Fruit fly (Drosophila melanogaster): ENCODE data around the gene CG31955.

The CG31955 gene

DNA sequence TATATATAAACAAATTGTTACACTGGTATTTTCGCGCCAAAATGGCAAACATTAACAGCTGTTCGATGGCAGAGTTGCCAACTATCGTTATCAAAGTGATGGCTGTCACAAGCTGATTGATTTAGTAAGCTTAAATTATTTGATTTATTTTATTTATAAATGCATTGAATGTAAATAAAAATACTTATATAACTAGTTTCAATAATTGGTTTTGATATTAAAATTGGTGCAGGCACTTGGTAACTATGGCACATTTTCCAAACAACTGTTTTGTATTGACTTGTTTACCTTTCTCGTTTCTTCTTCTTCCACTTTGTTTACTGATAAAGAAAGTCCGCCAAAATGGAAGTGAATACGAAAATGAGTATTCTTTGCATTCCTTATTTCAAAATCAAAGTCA lies 1.2 kb downstream of the CG31955 start, which contains the start of gene cutlet:
TSS of gene cutlet (minus strand) at position 84 of the 400 bp plus-strand sequence.
- TF ChIP-seq HLH106 (tag; optimal IDR thresholded peaks at IDR 0.05): peak; percentile 28
- TF ChIP-seq sv (GFP tag; optimal IDR thresholded peaks at IDR 0.05): no peak
- no peak for TF ChIP-seq usp (GFP tag; optimal IDR thresholded peaks at IDR 0.05)
- no peak for TF ChIP-seq N (GFP tag; optimal IDR thresholded peaks at IDR 0.05)
- no peak for TF ChIP-seq sage (GFP tag; optimal IDR thresholded peaks at IDR 0.05)
- no peak for TF ChIP-seq CrebA (GFP tag; optimal IDR thresholded peaks at IDR 0.05; ENCODE audit: borderline replicate concordance)
- TF ChIP-seq Dif (GFP tag; optimal IDR thresholded peaks at IDR 0.05; ENCODE audit: partially characterized antibody): peak; percentile 41
- no peak for TF ChIP-seq Jra (GFP tag; optimal IDR thresholded peaks at IDR 0.05)
- TF ChIP-seq dl (GFP tag; optimal IDR thresholded peaks at IDR 0.05; ENCODE audit: insufficient read depth in 1 of 2, partially characterized antibody in 2 of 2): no peak
- peak in 1 of 2 experiments; percentile 16 for TF ChIP-seq foxo (GFP tag; optimal IDR thresholded peaks at IDR 0.05)
- peak; percentile 10 for TF ChIP-seq h (GFP tag; optimal IDR thresholded peaks at IDR 0.05)
- TF ChIP-seq rgr (GFP tag; optimal IDR thresholded peaks at IDR 0.05): peak; percentile 29

dm6 chr2L:3706963-3707362 lies 5.9 kb downstream of the CG31955 start, which contains the start of gene CG31777:
TSS of gene CG31777 (minus strand) at chr2L:3707063.
- TF ChIP-seq Sp1 (GFP tag; optimal IDR thresholded peaks at IDR 0.05) (no peak), pan (optimal IDR thresholded peaks at IDR 0.05) (no peak), Hr83 (GFP tag; optimal IDR thresholded peaks at IDR 0.05; ENCODE audit: poor library complexity, severe bottlenecking) (no peak), N (GFP tag; optimal IDR thresholded peaks at IDR 0.05) (no peak), Rel (GFP tag; optimal IDR thresholded peaks at IDR 0.05) (no peak), Rel (tag; optimal IDR thresholded peaks at IDR 0.05) (no peak), dmrt93B (GFP tag; optimal IDR thresholded peaks at IDR 0.05) (no peak), foxo (GFP tag; optimal IDR thresholded peaks at IDR 0.05) (no peak), OdsH (GFP tag; optimal IDR thresholded peaks at IDR 0.05) (no peak), HLH106 (tag; optimal IDR thresholded peaks at IDR 0.05) (no peak), Dfd (GFP tag; optimal IDR thresholded peaks at IDR 0.05) (no peak), Dif (GFP tag; optimal IDR thresholded peaks at IDR 0.05; ENCODE audit: partially characterized antibody) (no peak), Vsx2 (GFP tag; optimal IDR thresholded peaks at IDR 0.05; ENCODE audit: partially characterized antibody) (no peak), jim (GFP tag; optimal IDR thresholded peaks at IDR 0.05) (no peak), Mio (GFP tag; optimal IDR thresholded peaks at IDR 0.05) (no peak)

dm6 chr2L:3705438-3705921 lies 7.4 kb downstream of the CG31955 start, which contains the start of gene CG31778:
TSS of gene CG31778 (minus strand) at chr2L:3705488.
- peak; percentile 62 for TF ChIP-seq dmrt93B (GFP tag; optimal IDR thresholded peaks at IDR 0.05)
- peak; percentile 29 for TF ChIP-seq Mio (GFP tag; optimal IDR thresholded peaks at IDR 0.05)
- TF ChIP-seq OdsH (GFP tag; optimal IDR thresholded peaks at IDR 0.05): peak; percentile 90
- TF ChIP-seq CG9705 (GFP tag; optimal IDR thresholded peaks at IDR 0.05): peak; percentile 16
- no peak for TF ChIP-seq Vsx2 (GFP tag; optimal IDR thresholded peaks at IDR 0.05; ENCODE audit: partially characterized antibody)
- TF ChIP-seq dl (GFP tag; optimal IDR thresholded peaks at IDR 0.05; ENCODE audit: insufficient read depth in 1 of 2, partially characterized antibody in 2 of 2): no peak
- TF ChIP-seq h (GFP tag; optimal IDR thresholded peaks at IDR 0.05): peak; percentile 92
- TF ChIP-seq woc (GFP tag; optimal IDR thresholded peaks at IDR 0.05): peak; percentile 61
- TF ChIP-seq Sp1 (GFP tag; optimal IDR thresholded peaks at IDR 0.05): peak; percentile 85
- no peak for TF ChIP-seq Myc (optimal IDR thresholded peaks at IDR 0.05)
- peak; percentile 89 for TF ChIP-seq fru (GFP tag; optimal IDR thresholded peaks at IDR 0.05)
- TF ChIP-seq Abd-B (GFP tag; optimal IDR thresholded peaks at IDR 0.05): no peak
- TF ChIP-seq foxo (GFP tag; optimal IDR thresholded peaks at IDR 0.05): peak; percentile 72 to 81
- TF ChIP-seq br (GFP tag; optimal IDR thresholded peaks at IDR 0.05): peak; percentile 92
- TF ChIP-seq Hnf4 (GFP tag; optimal IDR thresholded peaks at IDR 0.05): peak; percentile 84
- TF ChIP-seq Rel (GFP tag; optimal IDR thresholded peaks at IDR 0.05): no peak
- TF ChIP-seq Rel (tag; optimal IDR thresholded peaks at IDR 0.05): peak; percentile 31
- TF ChIP-seq jim (GFP tag; optimal IDR thresholded peaks at IDR 0.05): no peak
- peak; percentile 91 for TF ChIP-seq ey (GFP tag; optimal IDR thresholded peaks at IDR 0.05)
- no peak for TF ChIP-seq usp (GFP tag; optimal IDR thresholded peaks at IDR 0.05)
- TF ChIP-seq sv (GFP tag; optimal IDR thresholded peaks at IDR 0.05): no peak
- peak; percentile 52 for TF ChIP-seq sage (GFP tag; optimal IDR thresholded peaks at IDR 0.05)
- peak; percentile 87 for TF ChIP-seq HLH106 (tag; optimal IDR thresholded peaks at IDR 0.05)
- no peak for TF ChIP-seq Dif (GFP tag; optimal IDR thresholded peaks at IDR 0.05; ENCODE audit: partially characterized antibody)
- peak; percentile 90 for TF ChIP-seq rgr (GFP tag; optimal IDR thresholded peaks at IDR 0.05)
- TF ChIP-seq CrebA (GFP tag; optimal IDR thresholded peaks at IDR 0.05; ENCODE audit: borderline replicate concordance): no peak
- TF ChIP-seq Hr78 (GFP tag; optimal IDR thresholded peaks at IDR 0.05): no peak
- peak; percentile 44 for TF ChIP-seq tai (GFP tag; optimal IDR thresholded peaks at IDR 0.05)
- no peak for TF ChIP-seq N (GFP tag; optimal IDR thresholded peaks at IDR 0.05)
- peak; percentile 81 for TF ChIP-seq brk (GFP tag; optimal IDR thresholded peaks at IDR 0.05)
- TF ChIP-seq Dfd (GFP tag; optimal IDR thresholded peaks at IDR 0.05): no peak
- peak; percentile 81 for TF ChIP-seq psq (GFP tag; optimal IDR thresholded peaks at IDR 0.05)
- TF ChIP-seq Jra (GFP tag; optimal IDR thresholded peaks at IDR 0.05): peak; percentile 90
- TF ChIP-seq CG32264 (GFP tag; optimal IDR thresholded peaks at IDR 0.05): peak; percentile 66
- TF ChIP-seq GATAd (GFP tag; optimal IDR thresholded peaks at IDR 0.05): peak; percentile 42
- TF ChIP-seq dsf (GFP tag; optimal IDR thresholded peaks at IDR 0.05; ENCODE audit: borderline replicate concordance): peak; percentile 4
